Worm (Caenorhabditis elegans) whole organism, L3 larva: ENCODE measurements around the gene bgal-2.

Experiments used
- R02D3.7 ChIP-seq: fragments of 150-350 bp; optimal IDR thresholded peaks from 2 replicates; lab custom pipeline; 2014; ENCODE audit warnings: missing biosample characterization, missing genetic modification characterization
- ZK546.5 ChIP-seq: sonication (generic microtip); optimal IDR thresholded peaks from 2 replicates; lab custom pipeline; 2017; ENCODE audit warnings: missing biosample characterization, missing genetic modification characterization
- aly-2 ChIP-seq: fragments of 150-350 bp; optimal IDR thresholded peaks from 2 replicates; lab custom pipeline; 2014; ENCODE audit warnings: missing biosample characterization, missing genetic modification characterization
- ama-1 ChIP-seq: fragments of 150-350 bp; optimal IDR thresholded peaks from 2 replicates; lab custom pipeline; 2018
- ceh-16 ChIP-seq: sonication (generic microtip); optimal IDR thresholded peaks from 2 replicates; lab custom pipeline; 2017; ENCODE audit warnings: missing biosample characterization, missing genetic modification characterization
- ceh-28 ChIP-seq: fragments of 150-350 bp; optimal IDR thresholded peaks from 2 replicates; lab custom pipeline; 2014; ENCODE audit warnings: missing biosample characterization, missing genetic modification reagents, missing genetic modification characterization
- ceh-82 ChIP-seq: fragments of 150-350 bp; optimal IDR thresholded peaks from 2 replicates; lab custom pipeline; 2014; ENCODE audit warnings: missing biosample characterization, missing genetic modification characterization
- ceh-9 ChIP-seq: sonication (generic microtip); optimal IDR thresholded peaks from 2 replicates; lab custom pipeline; 2018; ENCODE audit warnings: missing biosample characterization, missing genetic modification characterization
- egl-27 ChIP-seq: sonication (generic microtip); optimal IDR thresholded peaks from 4 replicates; lab custom pipeline; 2017; ENCODE audit warnings: missing biosample characterization, missing genetic modification reagents, missing genetic modification characterization
- egl-5 ChIP-seq: fragments of 150-350 bp; optimal IDR thresholded peaks from 2 replicates; lab custom pipeline; 2017; ENCODE audit warnings: missing biosample characterization, missing genetic modification reagents, missing genetic modification characterization, inconsistent platforms
- elt-1 ChIP-seq: fragments of 150-350 bp; optimal IDR thresholded peaks from 2 replicates; lab custom pipeline; 2014; ENCODE audit warnings: missing biosample characterization, missing genetic modification characterization
- elt-2 ChIP-seq: sonication (generic microtip); optimal IDR thresholded peaks from 2 replicates; lab custom pipeline; 2016; ENCODE audit warnings: missing genetic modification reagents, mild to moderate bottlenecking, missing genetic modification characterization, missing compliant biosample characterization
- eor-1 ChIP-seq, 2 experiments: fragments of 150-350 bp; optimal IDR thresholded peaks; 2 replicates each; lab custom pipeline; 2014 to 2018; ENCODE audit warnings: missing biosample characterization in 2 of 2, missing genetic modification characterization in 2 of 2
- fkh-10 ChIP-seq: sonication (generic microtip); optimal IDR thresholded peaks from 2 replicates; lab custom pipeline; 2017; ENCODE audit warnings: missing biosample characterization, missing genetic modification reagents, missing genetic modification characterization
- fkh-2 ChIP-seq: fragments of 150-350 bp; optimal IDR thresholded peaks from 2 replicates; lab custom pipeline; 2014; ENCODE audit warnings: missing biosample characterization, missing genetic modification reagents, missing genetic modification characterization
- fos-1 ChIP-seq: fragments of 150-350 bp; optimal IDR thresholded peaks from 2 replicates; lab custom pipeline; 2014; ENCODE audit warnings: missing biosample characterization, missing genetic modification characterization
- hmg-11 ChIP-seq: sonication (generic microtip); optimal IDR thresholded peaks from 2 replicates; lab custom pipeline; 2016; ENCODE audit warnings: missing genetic modification characterization, missing compliant biosample characterization
- jun-1 ChIP-seq: fragments of 150-350 bp; optimal IDR thresholded peaks from 2 replicates; lab custom pipeline; 2014; ENCODE audit warnings: missing biosample characterization, missing genetic modification reagents, missing genetic modification characterization
- lin-15B ChIP-seq: fragments of 150-350 bp; optimal IDR thresholded peaks from 2 replicates; lab custom pipeline; 2014; ENCODE audit warnings: missing biosample characterization, missing genetic modification characterization
- lin-39 ChIP-seq: fragments of 150-350 bp; optimal IDR thresholded peaks from 2 replicates; lab custom pipeline; 2018; ENCODE audit warnings: missing biosample characterization, missing genetic modification reagents, missing genetic modification characterization
- mdl-1 ChIP-seq: fragments of 150-350 bp; optimal IDR thresholded peaks from 2 replicates; lab custom pipeline; 2014; ENCODE audit warnings: missing biosample characterization, missing genetic modification characterization
- nfya-1 ChIP-seq: sonication (generic microtip); optimal IDR thresholded peaks from 2 replicates; lab custom pipeline; 2017; ENCODE audit warnings: missing genetic modification characterization, mild to moderate bottlenecking, missing compliant biosample characterization, antibody characterized with exemption, moderate library complexity; ENCODE audit not compliant: insufficient read depth
- nhr-11 ChIP-seq: fragments of 150-350 bp; optimal IDR thresholded peaks from 2 replicates; lab custom pipeline; 2014; ENCODE audit warnings: missing biosample characterization, missing genetic modification characterization
- nhr-237 ChIP-seq: fragments of 150-350 bp; optimal IDR thresholded peaks from 2 replicates; lab custom pipeline; 2014; ENCODE audit warnings: missing biosample characterization, missing genetic modification characterization
- nhr-25 ChIP-seq: sonication (generic microtip); optimal IDR thresholded peaks from 2 replicates; lab custom pipeline; 2017; ENCODE audit warnings: missing biosample characterization, missing genetic modification characterization
- nhr-43 ChIP-seq: sonication (generic microtip); optimal IDR thresholded peaks from 2 replicates; lab custom pipeline; 2016; ENCODE audit warnings: mild to moderate bottlenecking, missing genetic modification characterization, missing compliant biosample characterization; ENCODE audit not compliant: poor library complexity, severe bottlenecking
- nhr-67 ChIP-seq: fragments of 150-350 bp; optimal IDR thresholded peaks from 2 replicates; lab custom pipeline; 2014; ENCODE audit warnings: missing biosample characterization, missing genetic modification characterization
- nhr-76 ChIP-seq: fragments of 150-350 bp; sonication (generic microtip); optimal IDR thresholded peaks from 5 replicates; lab custom pipeline; 2014; ENCODE audit warnings: missing biosample characterization, missing genetic modification characterization
- nhr-77 ChIP-seq: fragments of 150-350 bp; optimal IDR thresholded peaks from 2 replicates; lab custom pipeline; 2014; ENCODE audit warnings: missing biosample characterization, missing genetic modification characterization
- pha-4 ChIP-seq: fragments of 150-350 bp; optimal IDR thresholded peaks from 2 replicates; lab custom pipeline; 2014; ENCODE audit warnings: missing biosample characterization, missing genetic modification reagents, missing genetic modification characterization
- pqm-1 ChIP-seq: fragments of 150-350 bp; optimal IDR thresholded peaks from 2 replicates; lab custom pipeline; 2017; ENCODE audit warnings: missing biosample characterization, missing genetic modification characterization, inconsistent platforms
- sea-2 ChIP-seq: fragments of 150-350 bp; sonication (generic microtip); optimal IDR thresholded peaks from 4 replicates; lab custom pipeline; 2014; ENCODE audit warnings: missing biosample characterization, missing genetic modification reagents, missing genetic modification characterization
- skn-1 ChIP-seq: fragments of 150-350 bp; optimal IDR thresholded peaks from 2 replicates; lab custom pipeline; 2014; ENCODE audit warnings: missing biosample characterization, missing genetic modification characterization
- tbx-2 ChIP-seq: sonication (generic microtip); optimal IDR thresholded peaks from 2 replicates; lab custom pipeline; 2016; ENCODE audit warnings: mild to moderate bottlenecking, missing genetic modification characterization, missing compliant biosample characterization
- unc-39 ChIP-seq: sonication (generic microtip); optimal IDR thresholded peaks from 4 replicates; lab custom pipeline; 2017; ENCODE audit warnings: missing biosample characterization, missing genetic modification characterization
- unc-62 ChIP-seq: fragments of 150-350 bp; sonication (generic microtip); optimal IDR thresholded peaks from 4 replicates; lab custom pipeline; 2014; ENCODE audit warnings: missing biosample characterization, missing genetic modification reagents, missing genetic modification characterization
- zag-1 ChIP-seq: fragments of 150-350 bp; optimal IDR thresholded peaks from 2 replicates; lab custom pipeline; 2014; ENCODE audit warnings: missing biosample characterization, missing genetic modification characterization
- ztf-11 ChIP-seq: fragments of 150-350 bp; optimal IDR thresholded peaks from 2 replicates; lab custom pipeline; 2014; ENCODE audit warnings: missing biosample characterization, missing genetic modification characterization
- ztf-4 ChIP-seq: fragments of 150-350 bp; optimal IDR thresholded peaks from 2 replicates; lab custom pipeline; 2014; ENCODE audit warnings: missing biosample characterization, missing genetic modification characterization

Gene bgal-2

DNA sequence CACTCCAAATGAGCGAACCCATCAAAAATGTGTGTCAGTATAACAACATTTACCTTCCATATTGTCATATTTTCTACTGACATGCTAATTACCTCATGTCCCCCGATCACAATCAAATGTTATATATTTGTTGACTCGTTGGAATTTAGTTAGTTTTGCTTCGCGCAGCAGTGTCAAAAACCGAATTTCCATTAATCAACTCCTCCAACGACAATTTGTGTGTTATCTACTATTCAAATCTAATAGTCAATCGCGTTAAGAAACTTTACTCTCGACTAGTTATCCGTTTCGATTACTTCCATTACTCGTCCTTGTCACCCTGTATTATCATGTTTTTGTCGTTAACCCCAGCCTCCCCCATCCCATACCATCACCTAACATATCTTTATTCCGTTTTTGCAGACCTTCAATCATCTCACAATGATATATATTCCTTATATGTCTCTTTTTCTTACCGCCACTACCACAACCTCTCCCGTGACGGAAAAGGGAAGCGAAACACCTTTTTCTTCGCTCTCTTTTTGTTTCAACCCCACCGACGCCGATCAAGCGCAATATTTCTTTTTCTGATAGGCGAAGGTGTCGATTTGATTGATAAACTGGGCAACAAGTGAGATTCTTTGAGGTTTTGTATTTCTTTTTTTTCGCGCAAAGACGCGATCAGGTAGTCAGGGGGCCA is 11.8 kb downstream of the bgal-2 start:
- TF ChIP-seq nhr-11 (tag; lab: Kevin White, UChicago) (no peak), elt-1 (tag; lab: Kevin White, UChicago) (peak; percentile 81)

DNA sequence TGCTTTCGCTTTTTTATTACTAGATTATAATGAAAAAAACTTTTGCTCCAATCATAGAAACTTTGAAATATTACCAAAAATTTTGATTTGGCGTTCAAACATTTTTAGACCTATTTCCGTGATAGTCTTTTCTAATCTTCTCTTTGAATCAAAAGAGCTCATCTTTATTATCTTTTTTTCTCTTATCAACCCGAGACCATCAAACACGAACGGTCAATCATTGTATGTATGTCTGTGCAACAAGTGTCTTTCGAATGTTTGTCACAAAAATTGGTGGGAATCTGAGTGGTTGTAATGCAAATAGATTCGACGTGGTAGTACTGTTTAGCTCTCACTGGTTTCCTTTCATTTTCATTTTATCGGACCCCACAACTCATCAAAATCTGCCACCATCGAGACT is 15.6 kb downstream of the bgal-2 start, which contains the start of gene M03A8.3:
Gene M03A8.3, plus strand, starts transcription at position 278 of the 400 bp plus-strand sequence.
- TF ChIP-seq mdl-1 (tag; lab: Kevin White, UChicago): no peak
- no peak for TF ChIP-seq zag-1 (tag; lab: Kevin White, UChicago)
- TF ChIP-seq elt-2 (tag; lab: Kevin White, UChicago): peak; percentile 48
- no peak for TF ChIP-seq jun-1
- TF ChIP-seq pqm-1: peak; percentile 1
- TF ChIP-seq nhr-76 (tag; lab: Kevin White, UChicago): no peak

DNA sequence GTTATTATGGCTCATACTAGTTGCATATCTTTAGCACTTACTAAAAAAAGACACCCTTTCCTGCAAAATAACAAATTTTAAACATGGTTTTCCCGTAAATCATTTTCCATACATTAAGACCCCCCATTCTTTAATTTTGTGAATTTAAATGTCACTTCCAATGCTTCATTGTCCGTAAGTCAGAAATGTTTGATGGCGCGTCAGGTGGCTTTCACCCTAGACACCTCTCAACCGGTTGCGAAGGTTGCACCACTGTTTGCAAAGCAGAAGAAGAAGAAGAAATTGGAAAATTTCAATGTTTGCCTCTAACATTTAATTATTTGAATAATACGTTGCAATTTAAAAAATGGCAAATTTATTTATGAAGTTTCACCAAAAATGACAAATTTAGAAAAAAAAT is 17.3 kb downstream of the bgal-2 start:
- no peak for TF ChIP-seq ceh-9 (tag; lab: Kevin White, UChicago)
- TF ChIP-seq nfya-1 (tag; lab: Kevin White, UChicago): no peak
- no peak for TF ChIP-seq nhr-67 (tag; lab: Kevin White, UChicago)
- no peak for TF ChIP-seq aly-2
- no peak for TF ChIP-seq nhr-76 (tag; lab: Kevin White, UChicago)
- TF ChIP-seq nhr-43: no peak
- no peak for TF ChIP-seq tbx-2 (tag; lab: Kevin White, UChicago)
- TF ChIP-seq lin-15B (tag; lab: Kevin White, UChicago): no peak
- no peak for TF ChIP-seq nhr-77 (tag; lab: Kevin White, UChicago)
- TF ChIP-seq zag-1 (tag; lab: Kevin White, UChicago): no peak
- TF ChIP-seq R02D3.7: no peak
- TF ChIP-seq ama-1 (lab: Kevin White, UChicago): no peak
- no peak for TF ChIP-seq unc-39 (tag; lab: Kevin White, UChicago)
- no peak for TF ChIP-seq jun-1
- no peak for TF ChIP-seq nhr-237 (tag; lab: Kevin White, UChicago)
- TF ChIP-seq ceh-16 (tag; lab: Kevin White, UChicago): no peak

DNA sequence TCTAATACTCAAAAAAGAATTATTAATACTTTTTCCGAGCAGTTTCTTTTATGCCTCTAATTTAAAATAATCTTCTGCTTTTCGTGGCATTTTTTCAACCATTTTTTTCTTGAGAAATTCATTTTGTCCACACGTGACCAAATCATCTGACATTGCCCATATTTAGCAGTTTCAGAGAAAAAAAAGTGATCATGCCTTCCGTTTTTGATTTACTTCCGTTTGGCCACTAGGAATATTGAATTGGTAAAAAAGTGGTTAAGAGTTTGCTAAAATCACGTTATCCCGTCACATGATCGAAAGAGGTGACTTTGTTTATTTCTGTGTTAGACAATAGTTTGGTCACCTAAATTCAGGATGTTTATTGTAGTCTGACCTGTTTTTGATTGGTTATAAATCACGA is 20.2 kb downstream of the bgal-2 start:
- no peak for TF ChIP-seq fkh-2 (tag; lab: Kevin White, UChicago)
- TF ChIP-seq fos-1 (tag; lab: Kevin White, UChicago): no peak
- no peak for TF ChIP-seq ZK546.5 (tag; lab: Kevin White, UChicago)
- no peak for TF ChIP-seq egl-5
- no peak for TF ChIP-seq ceh-82 (tag; lab: Kevin White, UChicago)
- no peak for TF ChIP-seq ztf-4 (tag; lab: Kevin White, UChicago)
- TF ChIP-seq ceh-28 (tag; lab: Kevin White, UChicago): no peak
- no peak for TF ChIP-seq ceh-16 (tag; lab: Kevin White, UChicago)
- TF ChIP-seq nhr-77 (tag; lab: Kevin White, UChicago): no peak
- TF ChIP-seq lin-15B (tag; lab: Kevin White, UChicago): no peak
- TF ChIP-seq tbx-2 (tag; lab: Kevin White, UChicago): no peak
- no peak for TF ChIP-seq unc-62 (GFP tag; lab: Kevin White, UChicago)
- no peak for TF ChIP-seq nfya-1 (tag; lab: Kevin White, UChicago)
- TF ChIP-seq R02D3.7: no peak
- TF ChIP-seq skn-1 (tag; lab: Kevin White, UChicago): no peak
- no peak for TF ChIP-seq eor-1 (tag; optimal IDR thresholded peaks at IDR 0.05; lab: Kevin White, UChicago)
- no peak for TF ChIP-seq zag-1 (tag; lab: Kevin White, UChicago)
- TF ChIP-seq, all 47 proteins: peak for 0

DNA sequence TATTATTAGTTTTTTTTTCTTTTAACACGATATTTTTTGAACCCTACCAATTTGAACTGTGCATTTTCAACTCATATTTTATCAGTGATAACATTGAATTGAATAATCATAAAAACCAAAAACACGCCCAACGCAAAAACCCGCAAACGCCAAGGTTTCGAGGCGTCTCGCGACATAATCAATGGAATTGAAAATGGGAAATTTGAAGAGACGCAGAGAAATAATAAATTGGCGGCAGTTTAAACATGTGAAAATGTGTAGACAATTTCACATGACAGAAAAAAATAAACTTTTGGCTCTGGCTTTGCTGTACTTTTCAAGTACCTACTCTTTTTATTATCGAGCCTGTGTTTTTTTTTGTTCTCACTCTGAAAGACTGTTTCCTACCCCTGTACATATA is 20.6 kb downstream of the bgal-2 start:
- TF ChIP-seq jun-1 (peak; percentile 70), eor-1 (tag; optimal IDR thresholded peaks at IDR 0.05; lab: Kevin White, UChicago) (no peak), elt-2 (tag; lab: Kevin White, UChicago) (peak; percentile 85), ztf-11 (tag; lab: Kevin White, UChicago) (no peak), ceh-28 (tag; lab: Kevin White, UChicago) (peak; percentile 68), elt-1 (tag; lab: Kevin White, UChicago) (no peak), nfya-1 (tag; lab: Kevin White, UChicago) (peak; percentile 80), pha-4 (tag; lab: Kevin White, UChicago) (peak; percentile 83), ama-1 (lab: Kevin White, UChicago) (peak; percentile 46), nhr-67 (tag; lab: Kevin White, UChicago) (no peak), nhr-25 (tag; lab: Kevin White, UChicago) (peak; percentile 15), egl-5 (peak; percentile 69), unc-62 (GFP tag; lab: Kevin White, UChicago) (no peak), nhr-237 (tag; lab: Kevin White, UChicago) (no peak), skn-1 (tag; lab: Kevin White, UChicago) (peak; percentile 51), mdl-1 (tag; lab: Kevin White, UChicago) (no peak), ceh-16 (tag; lab: Kevin White, UChicago) (no peak), nhr-77 (tag; lab: Kevin White, UChicago) (no peak), nhr-76 (tag; lab: Kevin White, UChicago) (no peak), ZK546.5 (tag; lab: Kevin White, UChicago) (no peak), R02D3.7 (no peak), hmg-11 (tag; lab: Kevin White, UChicago) (peak; percentile 22), pqm-1 (peak; percentile 79), nhr-11 (tag; lab: Kevin White, UChicago) (no peak), tbx-2 (tag; lab: Kevin White, UChicago) (no peak), egl-27 (tag; lab: Kevin White, UChicago) (no peak), nhr-43 (no peak), fkh-10 (GFP tag; lab: Kevin White, UChicago) (no peak), sea-2 (GFP tag; lab: Kevin White, UChicago) (no peak), lin-15B (tag; lab: Kevin White, UChicago) (peak; percentile 44), lin-39 (tag; lab: Kevin White, UChicago) (no peak)
